Worm (Caenorhabditis elegans): ENCODE results near the gene ZK1248.11.

Gene ZK1248.11

DNA sequence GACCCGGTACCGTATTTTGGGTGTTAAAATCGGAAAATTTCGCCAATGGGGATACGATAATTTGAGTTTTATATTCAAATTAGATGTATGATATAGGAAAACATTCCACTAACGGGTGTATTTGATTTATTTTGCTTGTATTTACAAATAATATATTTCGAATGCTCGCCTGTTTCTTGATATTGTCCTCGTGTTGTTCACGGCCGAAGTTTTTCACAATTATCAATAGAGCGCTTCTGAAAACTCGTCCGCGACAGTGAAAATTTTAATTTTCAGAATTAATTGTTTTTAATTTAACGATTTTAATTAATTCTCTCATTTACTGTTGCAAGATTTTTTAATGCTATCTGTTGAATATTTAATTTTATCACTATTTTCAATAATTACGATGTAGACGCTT is 8.7 kb downstream of the ZK1248.11 start (continued):
- TF ChIP-seq unc-130 (GFP tag; optimal IDR thresholded peaks at IDR 0.05) = peak; percentile 91
- 0 out of 2 replicates have a peak, but pooled peaks have one; percentile 62 for TF ChIP-seq ZK337.2 (GFP tag; IDR thresholded peaks at IDR 0.05)
- TF ChIP-seq ceh-20 (GFP tag; IDR thresholded peaks at IDR 0.05) = no peak
- TF ChIP-seq lin-1 (GFP tag; IDR thresholded peaks at IDR 0.05) = no peak
- TF ChIP-seq lim-7 (GFP tag; IDR thresholded peaks at IDR 0.05) = no peak
- TF ChIP-seq Y105C5A.15 (GFP tag; IDR thresholded peaks at IDR 0.05) = no peak
- peak; percentile 90 for TF ChIP-seq lin-38 (GFP tag; IDR thresholded peaks at IDR 0.05)
- TF ChIP-seq fkh-10 (GFP tag; optimal IDR thresholded peaks at IDR 0.05) = no peak
- no peak for TF ChIP-seq hlh-30 (tag; optimal IDR thresholded peaks at IDR 0.05; ENCODE audit: insufficient read depth)
- no peak for TF ChIP-seq R02D3.7 (tag; optimal IDR thresholded peaks at IDR 0.05)
- no peak for TF ChIP-seq gei-8 (GFP tag; optimal IDR thresholded peaks at IDR 0.05)
- TF ChIP-seq tag-97 (GFP tag; IDR thresholded peaks at IDR 0.05) = no peak
- peak; percentile 47; the same call in 1 of the 2 replicates for TF ChIP-seq madf-9 (GFP tag; conservative IDR thresholded peaks at IDR 0.05)
- TF ChIP-seq zfp-2 (tag; optimal IDR thresholded peaks at IDR 0.05) = no peak
- no peak for TF ChIP-seq nhr-77 (tag; optimal IDR thresholded peaks at IDR 0.05)
- no peak for TF ChIP-seq aly-2 (tag; optimal IDR thresholded peaks at IDR 0.05)
- no peak for TF ChIP-seq ZK546.5 (tag; optimal IDR thresholded peaks at IDR 0.05)
- TF ChIP-seq unc-39 (tag; optimal IDR thresholded peaks at IDR 0.05) = no peak
- no peak for TF ChIP-seq lsy-2 (tag; optimal IDR thresholded peaks at IDR 0.05)

DNA sequence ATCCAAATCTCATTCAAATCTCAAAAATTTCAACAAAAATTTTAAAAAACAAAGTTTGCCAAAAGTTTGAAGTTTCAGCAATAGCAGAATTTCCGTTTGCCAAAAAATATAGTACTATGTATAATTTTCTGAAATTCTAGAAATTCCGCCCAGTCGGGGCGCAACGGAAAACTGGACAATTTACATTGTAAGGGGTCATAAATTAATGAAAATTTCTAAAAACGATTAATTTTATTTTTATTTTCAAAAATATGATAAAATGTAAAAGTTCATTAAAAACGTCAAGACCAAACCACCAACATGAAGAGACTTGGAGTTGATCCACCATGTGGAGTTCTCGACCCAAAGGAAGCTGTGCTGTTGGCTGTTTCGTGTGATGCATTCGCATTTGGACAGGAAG is 10.1 kb downstream of the ZK1248.11 start, which contains the start of gene ZK1248.4:
Gene ZK1248.4 (plus strand): TSS at position 301 of the 400 bp plus-strand sequence.
- TF ChIP-seq egl-43 (GFP tag; IDR thresholded peaks at IDR 0.05) (no peak), ztf-11 (tag; optimal IDR thresholded peaks at IDR 0.05) (no peak), daf-8 (GFP tag; IDR thresholded peaks at IDR 0.05) (no peak), nhr-41 (GFP tag; IDR thresholded peaks at IDR 0.05) (no peak), saeg-2 (GFP tag; IDR thresholded peaks at IDR 0.05) (no peak), lin-38 (GFP tag; IDR thresholded peaks at IDR 0.05) (no peak), ZK546.5 (tag; optimal IDR thresholded peaks at IDR 0.05) (no peak), T20F7.1 (GFP tag; optimal IDR thresholded peaks at IDR 0.05) (no peak), madf-5 (GFP tag; IDR thresholded peaks at IDR 0.05) (no peak), madf-9 (GFP tag; conservative IDR thresholded peaks at IDR 0.05) (no peak), hmg-1.1 (GFP tag; IDR thresholded peaks at IDR 0.05) (no peak), sdz-12 (GFP tag; optimal IDR thresholded peaks at IDR 0.05) (no peak)

DNA sequence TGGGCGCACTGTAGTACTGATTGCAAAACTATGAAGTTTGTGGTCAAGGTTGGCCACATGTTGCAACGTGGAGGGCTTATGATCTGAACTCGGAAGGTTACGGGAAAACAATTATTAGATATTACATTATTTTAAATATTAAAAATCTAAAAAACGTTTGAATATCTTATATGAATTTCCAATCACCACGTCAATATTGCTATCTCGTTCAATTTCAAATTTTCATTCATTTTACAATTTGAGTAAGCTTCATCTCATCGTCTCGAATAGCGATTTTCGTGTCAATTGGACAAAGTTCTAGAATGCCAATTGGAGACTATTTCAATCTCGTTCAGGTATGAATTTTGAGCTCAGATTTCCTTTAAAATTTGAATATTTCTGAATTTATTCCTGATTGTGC is 12.0 kb downstream of the ZK1248.11 start, which contains the start of gene ZK1248.20:
Gene ZK1248.20 (plus strand): TSS at position 301 of the 400 bp plus-strand sequence.
- TF ChIP-seq daf-12 (tag; optimal IDR thresholded peaks at IDR 0.05) = no peak
- TF ChIP-seq ZK337.2 (GFP tag; IDR thresholded peaks at IDR 0.05) = no peak
- no peak for TF ChIP-seq F44E2.7 (GFP tag; IDR thresholded peaks at IDR 0.05)
- no peak for TF ChIP-seq unc-130 (GFP tag; optimal IDR thresholded peaks at IDR 0.05)
- TF ChIP-seq vab-7 (GFP tag; IDR thresholded peaks at IDR 0.05) = no peak
- no peak for TF ChIP-seq skn-1 (tag; optimal IDR thresholded peaks at IDR 0.05)
- TF ChIP-seq zfp-3 (GFP tag; conservative IDR thresholded peaks at IDR 0.05) = no peak
- no peak for TF ChIP-seq lin-29 (GFP tag; IDR thresholded peaks at IDR 0.05)
- TF ChIP-seq zag-1 (tag; optimal IDR thresholded peaks at IDR 0.05) = no peak
- TF ChIP-seq snpc-1.2 (GFP tag; IDR thresholded peaks at IDR 0.05) = no peak
- no peak for TF ChIP-seq nhr-28 (tag; optimal IDR thresholded peaks at IDR 0.05)
- TF ChIP-seq ceh-32 (tag; optimal IDR thresholded peaks at IDR 0.05; ENCODE audit: poor library complexity) = no peak
- TF ChIP-seq nhr-42 (GFP tag; IDR thresholded peaks at IDR 0.05) = no peak
- TF ChIP-seq daf-16 (GFP tag; optimal IDR thresholded peaks at IDR 0.05) = no peak
- TF ChIP-seq daf-16 (tag; optimal IDR thresholded peaks at IDR 0.05) = no peak
- TF ChIP-seq nhr-11 (tag; optimal IDR thresholded peaks at IDR 0.05) = no peak
- TF ChIP-seq nhr-48 (tag; optimal IDR thresholded peaks at IDR 0.05) = no peak
- TF ChIP-seq nhr-6 (tag; optimal IDR thresholded peaks at IDR 0.05) = no peak
